Fruit fly (Drosophila melanogaster) whole organism, embryonic: ENCODE measurements around the gene CG32280.

Source experiments
- ATbp ChIP-seq: fragments of 200-800 bp; sonication (Bioruptor generic); optimal IDR thresholded peaks from 2 replicates; lab custom pipeline; 2017; ENCODE audit warnings: missing biosample characterization, mild to moderate bottlenecking, missing genetic modification characterization, missing genetic modification reagents
- Adf1 ChIP-seq: fragments of 200-800 bp; sonication (Bioruptor generic); IDR thresholded peaks from 2 replicates; pipeline ENCODE4 v1.3.6; 2022; ENCODE audit warnings: missing biosample characterization, missing genetic modification characterization
- Antp ChIP-seq: fragments of 200-800 bp; sonication (Bioruptor generic); optimal IDR thresholded peaks from 3 replicates; lab custom pipeline; 2016; ENCODE audit warnings: missing biosample characterization, missing genetic modification characterization
- CG11560 ChIP-seq: fragments of 200-800 bp; sonication (Bioruptor generic); IDR thresholded peaks from 3 replicates; pipeline ENCODE4 v1.3.6; 2022; ENCODE audit warnings: missing biosample characterization, missing genetic modification characterization
- CG12236 ChIP-seq: fragments of 200-800 bp; sonication (Bioruptor generic); optimal IDR thresholded peaks from 2 replicates; lab custom pipeline; 2016; ENCODE audit warnings: missing biosample characterization, missing genetic modification characterization
- CG13296 ChIP-seq: fragments of 200-800 bp; sonication (Bioruptor generic); optimal IDR thresholded peaks from 3 replicates; lab custom pipeline; 2018; ENCODE audit warnings: missing biosample characterization, mild to moderate bottlenecking, missing genetic modification characterization
- CG15073 ChIP-seq: fragments of 200-800 bp; sonication (Bioruptor generic); optimal IDR thresholded peaks from 2 replicates; lab custom pipeline; 2016; ENCODE audit warnings: missing biosample characterization, missing genetic modification characterization
- CG15479 ChIP-seq: fragments of 200-800 bp; sonication (Bioruptor generic); optimal IDR thresholded peaks from 3 replicates; lab custom pipeline; 2019; ENCODE audit warnings: missing biosample characterization, mild to moderate bottlenecking, missing genetic modification characterization, moderate library complexity
- CG16815 ChIP-seq: fragments of 200-800 bp; sonication (Bioruptor generic); optimal IDR thresholded peaks from 3 replicates; lab custom pipeline; 2017; ENCODE audit warnings: missing biosample characterization, mild to moderate bottlenecking, missing genetic modification characterization
- CG16863 ChIP-seq: fragments of 200-800 bp; sonication (Bioruptor generic); optimal IDR thresholded peaks from 3 replicates; lab custom pipeline; 2016; ENCODE audit warnings: missing biosample characterization, missing genetic modification characterization
- CG1792 ChIP-seq: fragments of 200-800 bp; sonication (Bioruptor generic); optimal IDR thresholded peaks from 2 replicates; lab custom pipeline; 2016; ENCODE audit warnings: missing biosample characterization, missing genetic modification characterization
- CG18476 ChIP-seq: fragments of 200-800 bp; sonication (Bioruptor generic); optimal IDR thresholded peaks from 2 replicates; lab custom pipeline; 2016; ENCODE audit warnings: missing biosample characterization, mild to moderate bottlenecking, missing genetic modification characterization
- CG2199 ChIP-seq: fragments of 200-800 bp; sonication (Bioruptor generic); IDR thresholded peaks from 3 replicates; pipeline ENCODE4 v1.3.6; 2022; ENCODE audit warnings: missing biosample characterization, missing genetic modification characterization
- CG2678 ChIP-seq: fragments of 200-800 bp; sonication (Bioruptor generic); optimal IDR thresholded peaks from 3 replicates; lab custom pipeline; 2019; ENCODE audit warnings: missing biosample characterization, mild to moderate bottlenecking, missing genetic modification characterization, moderate library complexity
- CG2712 ChIP-seq: fragments of 200-800 bp; optimal IDR thresholded peaks from 3 replicates; lab custom pipeline; 2019; ENCODE audit warnings: missing biosample characterization, mild to moderate bottlenecking, missing genetic modification characterization, moderate library complexity
- CG31441 ChIP-seq: fragments of 200-800 bp; sonication (Bioruptor generic); IDR thresholded peaks from 2 replicates; pipeline ENCODE4 v1.3.6; 2022; ENCODE audit warnings: missing biosample characterization, missing genetic modification characterization
- CG32772 ChIP-seq: fragments of 200-800 bp; sonication (Bioruptor generic); IDR thresholded peaks from 2 replicates; pipeline ENCODE4 v1.3.6; 2022; ENCODE audit warnings: missing biosample characterization, missing genetic modification characterization
- CG34376 ChIP-seq: fragments of 200-800 bp; sonication (Bioruptor generic); optimal IDR thresholded peaks from 2 replicates; lab custom pipeline; 2018; ENCODE audit warnings: missing biosample characterization, mild to moderate bottlenecking, missing genetic modification characterization
- CG43689 ChIP-seq: fragments of 200-800 bp; sonication (Bioruptor generic); IDR thresholded peaks from 2 replicates; pipeline ENCODE4 v1.3.6; 2022; ENCODE audit warnings: missing biosample characterization, missing genetic modification characterization
- CG6765 ChIP-seq: fragments of 200-800 bp; sonication (Bioruptor generic); optimal IDR thresholded peaks from 3 replicates; lab custom pipeline; 2017; ENCODE audit warnings: missing biosample characterization, mild to moderate bottlenecking, missing genetic modification characterization
- CG7271 ChIP-seq: fragments of 200-800 bp; sonication (Bioruptor generic); optimal IDR thresholded peaks from 2 replicates; lab custom pipeline; 2018; ENCODE audit warnings: missing biosample characterization, mild to moderate bottlenecking, missing genetic modification characterization, moderate library complexity
- CG7839 ChIP-seq: fragments of 200-800 bp; sonication (Bioruptor generic); optimal IDR thresholded peaks from 3 replicates; lab custom pipeline; 2018; ENCODE audit warnings: missing biosample characterization, mild to moderate bottlenecking, missing genetic modification characterization, moderate library complexity
- CG9609 ChIP-seq: fragments of 200-800 bp; sonication (Bioruptor generic); optimal IDR thresholded peaks from 3 replicates; lab custom pipeline; 2016; ENCODE audit warnings: missing biosample characterization, missing genetic modification characterization
- CG9797 ChIP-seq: fragments of 200-800 bp; sonication (Bioruptor generic); optimal IDR thresholded peaks from 3 replicates; lab custom pipeline; 2018; ENCODE audit warnings: missing biosample characterization, mild to moderate bottlenecking, missing genetic modification characterization
- CkIIα-i1 ChIP-seq: fragments of 200-800 bp; sonication (Bioruptor generic); IDR thresholded peaks from 2 replicates; pipeline ENCODE4 v1.3.6; 2022; ENCODE audit warnings: missing biosample characterization, missing genetic modification characterization
- Doc2 ChIP-seq: fragments of 200-800 bp; sonication (Bioruptor generic); IDR thresholded peaks from 2 replicates; pipeline ENCODE4 v1.3.6; 2022; ENCODE audit warnings: missing biosample characterization, missing genetic modification characterization
- Elba2 ChIP-seq: fragments of 200-800 bp; sonication (Bioruptor generic); optimal IDR thresholded peaks from 3 replicates; lab custom pipeline; 2016; ENCODE audit warnings: missing biosample characterization, missing genetic modification characterization
- Ets65A ChIP-seq: fragments of 200-800 bp; sonication (Bioruptor generic); peaks from one replicate; lab custom pipeline; 2016; ENCODE audit warnings: missing biosample characterization, missing genetic modification characterization
- H15 ChIP-seq: fragments of 200-800 bp; sonication (Bioruptor generic); IDR thresholded peaks from 3 replicates; pipeline ENCODE4 v1.3.6; 2022; ENCODE audit warnings: missing biosample characterization, missing genetic modification characterization
- HLH54F ChIP-seq: fragments of 200-800 bp; sonication (Bioruptor generic); optimal IDR thresholded peaks from 3 replicates; lab custom pipeline; 2016; ENCODE audit warnings: missing biosample characterization, missing genetic modification characterization
- Hr3 ChIP-seq: fragments of 200-800 bp; sonication (Bioruptor generic); optimal IDR thresholded peaks from 3 replicates; lab custom pipeline; 2016; ENCODE audit warnings: missing biosample characterization, missing genetic modification characterization
- Hr51 ChIP-seq, 2 experiments: fragments of 200-800 bp; sonication (Bioruptor generic); optimal IDR thresholded peaks; 2 replicates in 1 of 2; 3 replicates in 1 of 2; lab custom pipeline; 2016 to 2018; ENCODE audit warnings: missing biosample characterization in 2 of 2, missing genetic modification characterization in 2 of 2, mild to moderate bottlenecking in 1 of 2, moderate library complexity in 1 of 2
- Jarid2 ChIP-seq: fragments of 200-800 bp; sonication (Bioruptor generic); optimal IDR thresholded peaks from 3 replicates; lab custom pipeline; 2017; ENCODE audit warnings: mild to moderate bottlenecking, missing biosample characterization, missing genetic modification reagents, missing genetic modification characterization
- Lpt ChIP-seq: fragments of >200 bp; optimal IDR thresholded peaks from 2 replicates; lab custom pipeline; 2018; ENCODE audit warnings: missing biosample characterization, missing genetic modification characterization
- NFAT ChIP-seq: fragments of 200-800 bp; sonication (Bioruptor generic); IDR thresholded peaks from 2 replicates; pipeline ENCODE4 v1.3.6; 2022; ENCODE audit warnings: missing biosample characterization, missing genetic modification characterization
- Pdp1 ChIP-seq, 2 experiments: fragments of 200-800 bp; sonication (Bioruptor generic); optimal IDR thresholded peaks; 3 replicates each; lab custom pipeline; 2016; ENCODE audit warnings: missing biosample characterization in 2 of 2, missing genetic modification characterization in 2 of 2, mild to moderate bottlenecking in 1 of 2, moderate library complexity in 1 of 2
- Sox100B ChIP-seq: fragments of 200-800 bp; sonication (Bioruptor generic); optimal IDR thresholded peaks from 3 replicates; lab custom pipeline; 2018; ENCODE audit warnings: missing biosample characterization, mild to moderate bottlenecking, missing genetic modification characterization
- Spps ChIP-seq: fragments of 200-800 bp; sonication (Bioruptor generic); optimal IDR thresholded peaks from 2 replicates; lab custom pipeline; 2018; ENCODE audit warnings: missing biosample characterization, mild to moderate bottlenecking, missing genetic modification characterization
- YL-1 ChIP-seq: fragments of 200-800 bp; sonication (Bioruptor generic); optimal IDR thresholded peaks from 3 replicates; lab custom pipeline; 2017; ENCODE audit warnings: missing biosample characterization, mild to moderate bottlenecking, missing genetic modification characterization
- al ChIP-seq: fragments of 200-800 bp; sonication (Bioruptor generic); IDR thresholded peaks from 2 replicates; pipeline ENCODE4 v1.3.6; 2022; ENCODE audit warnings: missing biosample characterization, missing genetic modification characterization
- ase ChIP-seq: fragments of 200-800 bp; sonication (Bioruptor generic); IDR thresholded peaks from 3 replicates; pipeline ENCODE4 v1.3.6; 2022; ENCODE audit warnings: missing biosample characterization, missing genetic modification characterization
- chinmo ChIP-seq: fragments of 200-800 bp; sonication (Bioruptor generic); IDR thresholded peaks from 4 replicates; pipeline ENCODE4 v1.3.6; 2022; ENCODE audit warnings: missing biosample characterization, missing genetic modification characterization; ENCODE audit not compliant: partially characterized antibody
- dati ChIP-seq: fragments of 200-800 bp; sonication (Bioruptor generic); IDR thresholded peaks from 2 replicates; pipeline ENCODE4 v1.3.6; 2022; ENCODE audit warnings: missing biosample characterization, missing genetic modification characterization
- fru ChIP-seq: fragments of >200 bp; optimal IDR thresholded peaks from 2 replicates; lab custom pipeline; 2017
- gce ChIP-seq: fragments of 200-800 bp; sonication (Bioruptor generic); IDR thresholded peaks from 3 replicates; pipeline ENCODE4 v1.3.6; 2022; ENCODE audit warnings: missing biosample characterization, missing genetic modification characterization
- hb ChIP-seq: fragments of 200-800 bp; sonication (Bioruptor generic); IDR thresholded peaks from 3 replicates; pipeline ENCODE4 v1.3.6; 2022; ENCODE audit warnings: missing biosample characterization, missing genetic modification characterization; ENCODE audit not compliant: partially characterized antibody
- pho ChIP-seq: fragments of 200-800 bp; sonication (Bioruptor generic); optimal IDR thresholded peaks from 2 replicates; lab custom pipeline; 2016; ENCODE audit warnings: missing biosample characterization, missing genetic modification characterization
- tna ChIP-seq: fragments of 200-800 bp; sonication (Bioruptor generic); IDR thresholded peaks from 2 replicates; pipeline ENCODE4 v1.3.6; 2022; ENCODE audit warnings: missing biosample characterization, missing genetic modification characterization; ENCODE audit not compliant: partially characterized antibody
- trh ChIP-seq: fragments of 200-800 bp; sonication (Bioruptor generic); optimal IDR thresholded peaks from 2 replicates; lab custom pipeline; 2016; ENCODE audit warnings: missing biosample characterization, missing genetic modification characterization
- vfl ChIP-seq: fragments of 200-800 bp; sonication (Bioruptor generic); optimal IDR thresholded peaks from 2 replicates; lab custom pipeline; 2016; ENCODE audit warnings: missing biosample characterization, missing genetic modification characterization
- zen2 ChIP-seq: fragments of 200-800 bp; sonication (Bioruptor generic); IDR thresholded peaks from 3 replicates; pipeline ENCODE4 v1.3.6; 2022; ENCODE audit warnings: missing biosample characterization, missing genetic modification characterization; ENCODE audit not compliant: partially characterized antibody
- zfh1 ChIP-seq: fragments of 200-800 bp; sonication (Bioruptor generic); IDR thresholded peaks from 3 replicates; pipeline ENCODE4 v1.3.6; 2022; ENCODE audit warnings: missing biosample characterization, missing genetic modification characterization

Gene CG32280

dm6 chr3L:3194059-3194458, 29.1 kb downstream of the CG32280 start (continued):
- TF ChIP-seq tna (GFP tag; lab: Robert Waterston, UW) (no peak), gce (GFP tag; lab: Robert Waterston, UW) (peak; percentile 86), Doc2 (GFP tag; lab: Robert Waterston, UW) (peak; percentile 73), Hr51 (GFP tag; optimal IDR thresholded peaks at IDR 0.05; lab: Kevin White, UChicago) (peak; percentile 72 to 95), Pdp1 (GFP tag; optimal IDR thresholded peaks at IDR 0.05; lab: Kevin White, UChicago) (peak; percentile 55), Jarid2 (peak; percentile 67), ATbp (GFP tag; lab: Kevin White, UChicago) (peak; percentile 93), CG16815 (GFP tag; lab: Kevin White, UChicago) (peak; percentile 85), Sox100B (GFP tag; lab: Kevin White, UChicago) (peak; percentile 93), pho (GFP tag; lab: Kevin White, UChicago) (peak; percentile 29), Antp (GFP tag; lab: Kevin White, UChicago) (peak; percentile 39), CG13296 (GFP tag; lab: Kevin White, UChicago) (peak; percentile 92), CG6765 (GFP tag; lab: Kevin White, UChicago) (peak; percentile 86), hb (GFP tag; lab: Robert Waterston, UW) (no peak), zen2 (no peak), CG2678 (tag; lab: Kevin White, UChicago) (peak; percentile 96), CG43689 (GFP tag; lab: Robert Waterston, UW) (peak; percentile 77), CG1792 (peak; percentile 50), YL-1 (GFP tag; lab: Kevin White, UChicago) (peak; percentile 74), al (GFP tag; lab: Robert Waterston, UW) (peak; percentile 80), CG11560 (tag; lab: Robert Waterston, UW) (peak; percentile 68; the same call in 2 of the 3 replicates), CG9609 (peak; percentile 13), Adf1 (GFP tag; lab: Robert Waterston, UW) (peak; percentile 70), dati (GFP tag; lab: Robert Waterston, UW) (peak; percentile 78; the same call in 1 of the 2 replicates), vfl (GFP tag; lab: Kevin White, UChicago) (peak; percentile 41), zfh1 (GFP tag; lab: Robert Waterston, UW) (peak; percentile 95), CG16863 (GFP tag; lab: Kevin White, UChicago) (peak; percentile 66), CG7271 (tag; lab: Kevin White, UChicago) (peak; percentile 92), Elba2 (GFP tag; lab: Kevin White, UChicago) (peak; percentile 55), CG2712 (tag; lab: Kevin White, UChicago) (peak; percentile 95), CG18476 (GFP tag; lab: Kevin White, UChicago) (peak; percentile 86), chinmo (GFP tag; lab: Robert Waterston, UW) (no peak), CG34376 (GFP tag; lab: Kevin White, UChicago) (peak; percentile 28), fru (lab: Kevin White, UChicago) (no peak), Lpt (GFP tag; lab: Kevin White, UChicago) (no peak), CG12236 (GFP tag; lab: Kevin White, UChicago) (no peak), NFAT (peak; percentile 87), H15 (peak; percentile 91), HLH54F (GFP tag; lab: Kevin White, UChicago) (peak; percentile 48), CG32772 (peak; percentile 93), CG15479 (GFP tag; lab: Kevin White, UChicago) (peak; percentile 43), Hr3 (GFP tag; lab: Kevin White, UChicago) (peak; percentile 89), CG9797 (GFP tag; lab: Kevin White, UChicago) (peak; percentile 30), ase (GFP tag; lab: Robert Waterston, UW) (peak; percentile 88), Spps (tag; lab: Kevin White, UChicago) (peak; percentile 89), CG2199 (peak; percentile 94), Ets65A (GFP tag; lab: Kevin White, UChicago) (peak; percentile 37), CkIIα-i1 (GFP tag; lab: Robert Waterston, UW) (0 out of 2 replicates have a peak, but pooled peaks have one; percentile 15), CG7839 (tag; lab: Kevin White, UChicago) (peak; percentile 95), trh (GFP tag; lab: Kevin White, UChicago) (peak; percentile 68), CG15073 (GFP tag; lab: Kevin White, UChicago) (peak; percentile 76), CG31441 (GFP tag; lab: Robert Waterston, UW) (peak; percentile 96)
